Worm (Caenorhabditis elegans) whole organism, midembryonic: ENCODE data around the gene nas-7.

Source experiments
- cog-1 ChIP-seq: sonication (generic microtip); optimal IDR thresholded peaks from 2 replicates; lab custom pipeline; 2016; ENCODE audit warnings: missing genetic modification characterization, missing compliant biosample characterization
- flt-1 ChIP-seq: fragments of 200-800 bp; sonication (Bioruptor generic); IDR thresholded peaks from 2 replicates; pipeline ENCODE4 v1.3.6; 2022; ENCODE audit warnings: missing genetic modification characterization, missing compliant biosample characterization
- klf-2 ChIP-seq: fragments of 200-800 bp; sonication (Bioruptor generic); conservative IDR thresholded peaks from 2 replicates; pipeline ENCODE4 v1.3.6; 2022; ENCODE audit warnings: missing genetic modification reagents, missing genetic modification characterization, missing compliant biosample characterization
- med-1 ChIP-seq: sonication (generic microtip); optimal IDR thresholded peaks from 2 replicates; lab custom pipeline; 2017; ENCODE audit warnings: missing genetic modification characterization, mild to moderate bottlenecking, missing compliant biosample characterization, antibody characterized with exemption, missing genetic modification reagents; ENCODE audit not compliant: insufficient read depth
- ref-1 ChIP-seq: fragments of 200-800 bp; sonication (Bioruptor generic); conservative IDR thresholded peaks from 2 replicates; pipeline ENCODE4 v1.3.6; 2022; ENCODE audit warnings: missing genetic modification reagents, missing genetic modification characterization, missing compliant biosample characterization
- tab-1 ChIP-seq: fragments of 200-800 bp; sonication (Bioruptor generic); IDR thresholded peaks from 2 replicates; pipeline ENCODE4 v1.3.6; 2022; ENCODE audit warnings: missing genetic modification characterization, missing compliant biosample characterization
- ztf-23 ChIP-seq: fragments of 200-800 bp; sonication (Bioruptor generic); IDR thresholded peaks from 2 replicates; pipeline ENCODE4 v1.3.6; 2022; ENCODE audit warnings: missing genetic modification reagents, missing genetic modification characterization, missing compliant biosample characterization
- ztf-29 ChIP-seq: fragments of 200-800 bp; sonication (Bioruptor generic); IDR thresholded peaks from 2 replicates; pipeline ENCODE4 v1.3.6; 2022; ENCODE audit warnings: missing genetic modification reagents, missing genetic modification characterization, missing compliant biosample characterization

DNA sequence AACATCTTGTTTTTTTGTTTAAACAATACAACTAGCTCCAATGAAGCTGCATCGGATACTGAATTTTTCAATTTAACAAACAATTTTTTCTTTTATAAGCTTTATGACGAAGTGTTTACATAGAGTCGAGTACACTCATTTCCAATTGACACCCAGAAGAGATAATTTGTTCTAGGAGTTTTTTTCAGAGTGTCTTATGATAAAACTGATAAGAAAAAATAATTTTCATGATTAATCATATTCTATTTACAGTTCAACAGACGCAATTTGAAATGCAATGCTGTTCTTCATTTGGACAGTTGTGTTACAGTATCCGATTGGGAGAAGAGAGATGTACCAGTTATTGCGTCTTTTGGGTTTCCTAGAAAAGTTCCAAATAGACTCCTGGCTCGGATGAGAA, 20.6 kb downstream of the nas-7 start:
- TF ChIP-seq ztf-29 (no peak), cog-1 (tag; lab: Kevin White, UChicago) (no peak), tab-1 (no peak), flt-1 (no peak), ref-1 (GFP tag; lab: Robert Waterston, UW) (no peak), ztf-23 (GFP tag; lab: Robert Waterston, UW) (no peak), klf-2 (GFP tag; lab: Robert Waterston, UW) (no peak), med-1 (no peak)
